Fruit fly (Drosophila melanogaster): ENCODE measurements around the gene GlcAT-S.

GlcAT-S gene

DNA sequence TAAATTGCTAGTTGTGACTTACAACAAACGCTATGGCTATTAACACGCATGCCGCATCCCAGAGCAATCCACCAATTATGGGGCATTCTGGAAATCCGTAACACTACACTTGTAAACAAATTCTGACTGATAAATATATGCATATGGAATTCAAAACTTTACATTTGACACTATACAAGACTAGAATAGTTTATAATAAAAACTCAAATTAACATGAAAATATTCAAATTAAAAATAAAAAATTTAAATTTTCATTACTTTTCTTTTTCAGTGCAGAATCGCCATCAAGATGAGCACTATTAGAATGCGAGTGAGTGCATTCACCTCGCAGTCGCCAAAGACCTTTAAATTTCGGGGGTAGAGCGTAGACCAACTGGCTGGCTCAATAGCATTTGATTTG is 30.3 kb upstream of the GlcAT-S start (continued):
- no peak for TF ChIP-seq CG3847 (GFP tag; IDR thresholded peaks at IDR 0.05)
- TF ChIP-seq Nf-YA (GFP tag; IDR thresholded peaks at IDR 0.05), result no peak
- no peak for TF ChIP-seq esg (GFP tag; conservative IDR thresholded peaks at IDR 0.05)
- peak; percentile 15; the same call in 1 of the 2 replicates for TF ChIP-seq E2f1 (GFP tag; IDR thresholded peaks at IDR 0.05)
- TF ChIP-seq CG7271 (tag; optimal IDR thresholded peaks at IDR 0.05), result no peak
- no peak for TF ChIP-seq gt (GFP tag; IDR thresholded peaks at IDR 0.05)
- no peak for TF ChIP-seq crc (GFP tag; optimal IDR thresholded peaks at IDR 0.05)
- no peak for TF ChIP-seq otp (GFP tag; IDR thresholded peaks at IDR 0.05)
- TF ChIP-seq HLH4C (GFP tag; IDR thresholded peaks at IDR 0.05; ENCODE audit: partially characterized antibody), result no peak
- TF ChIP-seq Rx (GFP tag; IDR thresholded peaks at IDR 0.05), result no peak
- TF ChIP-seq CG2875 (GFP tag; optimal IDR thresholded peaks at IDR 0.05), result no peak
- TF ChIP-seq Blimp-1 (GFP tag; optimal IDR thresholded peaks at IDR 0.05), result peak; percentile 61
- no peak for TF ChIP-seq fd102C (GFP tag; optimal IDR thresholded peaks at IDR 0.05)
- peak; percentile 36 for TF ChIP-seq CG6254 (GFP tag; optimal IDR thresholded peaks at IDR 0.05)
- TF ChIP-seq pan (optimal IDR thresholded peaks at IDR 0.05), result no peak
- no peak for TF ChIP-seq pan (GFP tag; optimal IDR thresholded peaks at IDR 0.05 in 1 of 2, IDR thresholded peaks at IDR 0.05 in 1 of 2)
- no peak for TF ChIP-seq rib (GFP tag; IDR thresholded peaks at IDR 0.05)
- no peak for TF ChIP-seq CG1792 (GFP tag; optimal IDR thresholded peaks at IDR 0.05)
- TF ChIP-seq vvl (GFP tag; IDR thresholded peaks at IDR 0.05), result peak; percentile 74
- peak; percentile 30 for TF ChIP-seq CG4424 (GFP tag; optimal IDR thresholded peaks at IDR 0.05)
- no peak for TF ChIP-seq Hr51 (GFP tag; optimal IDR thresholded peaks at IDR 0.05)
- TF ChIP-seq Elba2 (GFP tag; optimal IDR thresholded peaks at IDR 0.05), result no peak
- no peak for TF ChIP-seq Dref (GFP tag; IDR thresholded peaks at IDR 0.05)
- no peak for TF ChIP-seq CG13624 (GFP tag; optimal IDR thresholded peaks at IDR 0.05)
- peak; percentile 2 for TF ChIP-seq CG33557 (GFP tag; optimal IDR thresholded peaks at IDR 0.05)
- TF ChIP-seq CG2120 (GFP tag; optimal IDR thresholded peaks at IDR 0.05), result no peak
- TF ChIP-seq Dip2 (GFP tag; IDR thresholded peaks at IDR 0.05), result no peak
- no peak for TF ChIP-seq chinmo (GFP tag; IDR thresholded peaks at IDR 0.05; ENCODE audit: partially characterized antibody)
- TF ChIP-seq CG9437 (GFP tag; optimal IDR thresholded peaks at IDR 0.05), result no peak
- no peak for TF ChIP-seq CG8944 (GFP tag; optimal IDR thresholded peaks at IDR 0.05)
- TF ChIP-seq sens (GFP tag), result no peak
- peak; percentile 71 for TF ChIP-seq CG14710 (tag; optimal IDR thresholded peaks at IDR 0.05)
- TF ChIP-seq CG1233 (GFP tag; optimal IDR thresholded peaks at IDR 0.05), result no peak
- 0 out of 2 replicates have a peak, but pooled peaks have one; percentile 13 for TF ChIP-seq stc (GFP tag; IDR thresholded peaks at IDR 0.05)
- TF ChIP-seq CG15269 (tag; optimal IDR thresholded peaks at IDR 0.05), result no peak
- TF ChIP-seq scrt (GFP tag; optimal IDR thresholded peaks at IDR 0.05), result no peak
- TF ChIP-seq caup (GFP tag; optimal IDR thresholded peaks at IDR 0.05; ENCODE audit: severe bottlenecking), result no peak
- no peak for TF ChIP-seq sna (GFP tag; IDR thresholded peaks at IDR 0.05; ENCODE audit: partially characterized antibody)
- no peak for TF ChIP-seq CG12104 (GFP tag; optimal IDR thresholded peaks at IDR 0.05)
- TF ChIP-seq CG11695 (GFP tag; IDR thresholded peaks at IDR 0.05), result no peak
- peak in 1 of 3 experiments; percentile 75 for TF ChIP-seq lola (GFP tag; optimal IDR thresholded peaks at IDR 0.05)
- TF ChIP-seq Mes4 (GFP tag; optimal IDR thresholded peaks at IDR 0.05), result no peak
- TF ChIP-seq CG18599 (GFP tag; optimal IDR thresholded peaks at IDR 0.05), result no peak
- TF ChIP-seq Atf-2 (GFP tag; optimal IDR thresholded peaks at IDR 0.05), result no peak
- no peak for TF ChIP-seq CG5245 (GFP tag; optimal IDR thresholded peaks at IDR 0.05)
- no peak for TF ChIP-seq CG7987 (GFP tag; optimal IDR thresholded peaks at IDR 0.05)
- TF ChIP-seq zfh1 (GFP tag; IDR thresholded peaks at IDR 0.05), result no peak
- TF ChIP-seq schlank (tag; optimal IDR thresholded peaks at IDR 0.05), result no peak

Measured in whole organism, embryonic.